Worm (Caenorhabditis elegans) whole organism, young adult: ENCODE measurements around the gene Y38H6C.9.

ENCODE experiments used
- F10E7.11 ChIP-seq: sonication (generic microtip); optimal IDR thresholded peaks from 2 replicates; lab custom pipeline; 2017; ENCODE audit warnings: mild to moderate bottlenecking, missing genetic modification characterization, moderate library complexity, missing compliant biosample characterization
- F23B12.7 ChIP-seq: sonication (generic microtip); optimal IDR thresholded peaks from 2 replicates; lab custom pipeline; 2017; ENCODE audit warnings: missing genetic modification characterization, mild to moderate bottlenecking, missing compliant biosample characterization, antibody characterized with exemption, moderate library complexity; ENCODE audit not compliant: insufficient read depth
- F57C9.4 ChIP-seq: sonication (generic microtip); optimal IDR thresholded peaks from 2 replicates; lab custom pipeline; 2017; ENCODE audit warnings: mild to moderate bottlenecking, missing genetic modification characterization, missing compliant biosample characterization
- Y53G8AR.9 ChIP-seq: fragments of 200-800 bp; sonication (Bioruptor generic); conservative IDR thresholded peaks from 2 replicates; pipeline ENCODE4 v1.3.6; 2022; ENCODE audit warnings: missing genetic modification reagents, missing genetic modification characterization, missing compliant biosample characterization
- Y67H2A.10 ChIP-seq: fragments of 200-800 bp; sonication (Bioruptor generic); conservative IDR thresholded peaks from 2 replicates; pipeline ENCODE4 v1.3.6; 2022; ENCODE audit warnings: missing genetic modification reagents, missing genetic modification characterization, missing compliant biosample characterization
- Y79H2A.3 ChIP-seq: fragments of 200-800 bp; sonication (Bioruptor generic); conservative IDR thresholded peaks from 2 replicates; pipeline ENCODE4 v1.3.6; 2022; ENCODE audit warnings: missing genetic modification reagents, missing genetic modification characterization, missing compliant biosample characterization
- ama-1 ChIP-seq, 3 experiments: fragments of 150-350 bp in 1 of 3; sonication (generic microtip) in 2 of 3; optimal IDR thresholded peaks; 2 replicates each; lab custom pipeline; 2014 to 2018; ENCODE audit warnings: missing biosample characterization in 2 of 3, missing genetic modification characterization in 2 of 3, missing genetic modification reagents in 2 of 3
- aptf-3 ChIP-seq: fragments of 200-800 bp; sonication (Bioruptor generic); IDR thresholded peaks from 2 replicates; pipeline ENCODE4 v1.3.6; 2022; ENCODE audit warnings: missing genetic modification characterization, missing compliant biosample characterization
- attf-5 ChIP-seq: fragments of 200-800 bp; sonication (Bioruptor generic); optimal IDR thresholded peaks from 2 replicates; lab custom pipeline; 2018; ENCODE audit warnings: mild to moderate bottlenecking, missing genetic modification characterization, missing compliant biosample characterization
- attf-6 ChIP-seq: fragments of 200-800 bp; sonication (Bioruptor generic); IDR thresholded peaks from 2 replicates; pipeline ENCODE4 v1.3.6; 2022; ENCODE audit warnings: missing genetic modification reagents, missing genetic modification characterization, missing compliant biosample characterization
- bed-2 ChIP-seq: fragments of 200-800 bp; sonication (Bioruptor generic); IDR thresholded peaks from 2 replicates; pipeline ENCODE4 v1.3.6; 2022; ENCODE audit warnings: missing genetic modification reagents, missing genetic modification characterization, missing compliant biosample characterization
- ceh-40 ChIP-seq: fragments of 200-800 bp; sonication (Bioruptor generic); IDR thresholded peaks from 2 replicates; pipeline ENCODE4 v1.3.6; 2022; ENCODE audit warnings: missing genetic modification characterization, missing compliant biosample characterization
- ceh-79 ChIP-seq: sonication (generic microtip); optimal IDR thresholded peaks from 2 replicates; lab custom pipeline; 2017; ENCODE audit warnings: mild to moderate bottlenecking, missing genetic modification characterization, missing compliant biosample characterization
- dox-1 ChIP-seq: fragments of 200-800 bp; sonication (Bioruptor generic); IDR thresholded peaks from 2 replicates; pipeline ENCODE4 v1.3.6; 2022; ENCODE audit warnings: missing genetic modification reagents, missing genetic modification characterization, missing compliant biosample characterization
- egl-18 ChIP-seq: fragments of 200-800 bp; sonication (Bioruptor generic); IDR thresholded peaks from 2 replicates; pipeline ENCODE4 v1.3.6; 2022; ENCODE audit warnings: missing genetic modification reagents, missing genetic modification characterization, missing compliant biosample characterization
- hlh-12 ChIP-seq: sonication (generic microtip); optimal IDR thresholded peaks from 2 replicates; lab custom pipeline; 2016; ENCODE audit warnings: missing genetic modification characterization, missing compliant biosample characterization
- hlh-26 ChIP-seq: fragments of 200-800 bp; sonication (Bioruptor generic); conservative IDR thresholded peaks from 2 replicates; pipeline ENCODE4 v1.3.6; 2022; ENCODE audit warnings: missing genetic modification reagents, missing genetic modification characterization, missing compliant biosample characterization
- hmg-1.2 ChIP-seq: fragments of 200-800 bp; sonication (Bioruptor generic); IDR thresholded peaks from 2 replicates; pipeline ENCODE4 v1.3.6; 2022; ENCODE audit warnings: missing genetic modification reagents, missing genetic modification characterization, missing compliant biosample characterization
- hmg-20 ChIP-seq: fragments of 200-800 bp; sonication (Bioruptor generic); IDR thresholded peaks from 2 replicates; pipeline ENCODE4 v1.3.6; 2022; ENCODE audit warnings: missing genetic modification reagents, missing genetic modification characterization, missing compliant biosample characterization
- let-526 ChIP-seq: fragments of 200-800 bp; sonication (Bioruptor generic); IDR thresholded peaks from 2 replicates; pipeline ENCODE4 v1.3.6; 2022; ENCODE audit warnings: missing genetic modification reagents, missing genetic modification characterization, missing compliant biosample characterization
- lin-54 ChIP-seq: fragments of 200-800 bp; sonication (Bioruptor generic); optimal IDR thresholded peaks from 2 replicates; lab custom pipeline; 2018; ENCODE audit warnings: mild to moderate bottlenecking, missing genetic modification characterization, missing compliant biosample characterization
- madf-10 ChIP-seq: sonication (generic microtip); optimal IDR thresholded peaks from 2 replicates; lab custom pipeline; 2016; ENCODE audit warnings: mild to moderate bottlenecking, missing genetic modification characterization, missing compliant biosample characterization
- madf-6 ChIP-seq: fragments of 200-800 bp; sonication (Bioruptor generic); IDR thresholded peaks from 2 replicates; pipeline ENCODE4 v1.3.6; 2022; ENCODE audit warnings: missing genetic modification reagents, missing genetic modification characterization, missing compliant biosample characterization
- mxl-1 ChIP-seq: sonication (generic microtip); optimal IDR thresholded peaks from 2 replicates; lab custom pipeline; 2016; ENCODE audit warnings: missing genetic modification characterization, missing compliant biosample characterization
- nfyb-1 ChIP-seq: fragments of 200-800 bp; sonication (Bioruptor generic); IDR thresholded peaks from 2 replicates; pipeline ENCODE4 v1.3.6; 2022; ENCODE audit warnings: missing genetic modification reagents, missing genetic modification characterization, missing compliant biosample characterization
- nhr-90 ChIP-seq: sonication (generic microtip); optimal IDR thresholded peaks from 2 replicates; lab custom pipeline; 2016; ENCODE audit warnings: missing genotype, mild to moderate bottlenecking, missing genetic modification characterization, missing compliant biosample characterization
- pha-4 ChIP-seq: fragments of 150-350 bp; sonication (generic microtip); optimal IDR thresholded peaks from 2 replicates; lab custom pipeline; 2014; ENCODE audit warnings: missing biosample characterization, missing genetic modification reagents, missing genetic modification characterization
- sdz-38 ChIP-seq: sonication (generic microtip); optimal IDR thresholded peaks from 2 replicates; lab custom pipeline; 2016; ENCODE audit warnings: missing genotype, missing genetic modification characterization, missing compliant biosample characterization
- snpc-1.3 ChIP-seq: sonication (generic microtip); optimal IDR thresholded peaks from 2 replicates; lab custom pipeline; 2017; ENCODE audit warnings: missing genetic modification characterization, mild to moderate bottlenecking, missing compliant biosample characterization, antibody characterized with exemption, moderate library complexity, missing genotype, missing genetic modification reagents; ENCODE audit not compliant: insufficient read depth
- snpc-4 ChIP-seq, 5 experiments: fragments of 150-350 bp in 1 of 5; sonication (generic microtip) in 4 of 5; optimal IDR thresholded peaks; 2 replicates each; lab custom pipeline; 2014 to 2018; ENCODE audit warnings: missing genetic modification characterization in 5 of 5, missing biosample characterization in 3 of 5, antibody characterized with exemption in 2 of 5, mild to moderate bottlenecking in 2 of 5, missing compliant biosample characterization in 2 of 5, missing genotype in 2 of 5, moderate library complexity in 2 of 5, missing genetic modification reagents in 1 of 5
- sptf-2 ChIP-seq: fragments of 200-800 bp; sonication (Bioruptor generic); optimal IDR thresholded peaks from 2 replicates; lab custom pipeline; 2018; ENCODE audit warnings: mild to moderate bottlenecking, missing genetic modification characterization, missing compliant biosample characterization
- tbp1 ChIP-seq: fragments of 200-800 bp; sonication (Bioruptor generic); optimal IDR thresholded peaks from 2 replicates; lab custom pipeline; 2018; ENCODE audit warnings: mild to moderate bottlenecking, missing genetic modification characterization, missing compliant biosample characterization
- unc-62 ChIP-seq: fragments of 150-350 bp; optimal IDR thresholded peaks from 2 replicates; lab custom pipeline; 2014; ENCODE audit warnings: missing biosample characterization, missing genetic modification reagents, missing genetic modification characterization
- zfh-2 ChIP-seq: fragments of 200-800 bp; sonication (Bioruptor generic); conservative IDR thresholded peaks from 2 replicates; pipeline ENCODE4 v1.3.6; 2022; ENCODE audit warnings: missing genetic modification reagents, missing genetic modification characterization, missing compliant biosample characterization
- ztf-18 ChIP-seq: sonication (generic microtip); optimal IDR thresholded peaks from 2 replicates; lab custom pipeline; 2016; ENCODE audit warnings: missing genotype, mild to moderate bottlenecking, missing genetic modification characterization, missing compliant biosample characterization

The Y38H6C.9 gene

ce11 chrV:20545742-20546141 lies 23.7 kb upstream of the Y38H6C.9 start:
- TF ChIP-seq ztf-18 (tag; lab: Kevin White, UChicago) (no peak), attf-5 (no peak), Y67H2A.10 (GFP tag; lab: Robert Waterston, UW) (no peak)

ce11 chrV:20544610-20545009 lies 22.5 kb upstream of the Y38H6C.9 start:
- TF ChIP-seq Y53G8AR.9 (GFP tag; lab: Robert Waterston, UW) (no peak), hmg-1.2 (peak; percentile 72)
- TF ChIP-seq, all 124 proteins: peak for 1

- TF ChIP-seq bed-2 (no peak), attf-6 (GFP tag; lab: Robert Waterston, UW) (no peak), nhr-90 (tag; lab: Kevin White, UChicago) (no peak), snpc-1.3 (tag; lab: Kevin White, UChicago) (no peak), ceh-79 (no peak), hlh-26 (GFP tag; lab: Robert Waterston, UW) (no peak)
These were observed 22.0 kb upstream of the Y38H6C.9 start, which contains the start of gene slc-36.3 for ce11 chrV:20544092-20544491. slc-36.3 (minus strand) TSS chrV:20544192.

ce11 chrV:20539055-20539454 lies 17.0 kb upstream of the Y38H6C.9 start, which contains the start of gene Y38H6C.16:
Y38H6C.16 (minus strand) TSS chrV:20539347.
- peak; percentile 85 for TF ChIP-seq hmg-1.2
- no peak for TF ChIP-seq ceh-40 (GFP tag; lab: Robert Waterston, UW)

- TF ChIP-seq unc-62 (GFP tag; lab: Kevin White, UChicago) (no peak), F23B12.7 (tag; lab: Kevin White, UChicago) (no peak), lin-54 (GFP tag; lab: Kevin White, UChicago) (no peak), egl-18 (GFP tag; lab: Robert Waterston, UW) (no peak), ceh-40 (GFP tag; lab: Robert Waterston, UW) (no peak), tbp1 (GFP tag; lab: Kevin White, UChicago) (no peak), sptf-2 (no peak), madf-10 (tag; lab: Kevin White, UChicago) (no peak), nfyb-1 (no peak), F57C9.4 (tag; lab: Kevin White, UChicago) (no peak), snpc-4 (GFP tag; optimal IDR thresholded peaks at IDR 0.05; lab: Kevin White, UChicago) (no peak), snpc-4 (tag; optimal IDR thresholded peaks at IDR 0.05; lab: Kevin White, UChicago) (no peak), aptf-3 (GFP tag; lab: Robert Waterston, UW) (no peak)
These were observed 14.1 kb upstream of the Y38H6C.9 start, which contains the start of gene Y38H6C.15 for ce11 chrV:20536208-20536607. Y38H6C.15 (minus strand) TSS chrV:20536308.

ce11 chrV:20534072-20534471 lies 12.0 kb upstream of the Y38H6C.9 start, which contains the start of gene famh-161:
famh-161 (minus strand) TSS chrV:20534172.
- TF ChIP-seq lin-54 (GFP tag; lab: Kevin White, UChicago) (no peak), mxl-1 (tag; lab: Kevin White, UChicago) (no peak), let-526 (GFP tag; lab: Robert Waterston, UW) (no peak), ama-1 (optimal IDR thresholded peaks at IDR 0.05; lab: Kevin White, UChicago) (no peak), ama-1 (GFP tag; optimal IDR thresholded peaks at IDR 0.05; lab: Kevin White, UChicago) (no peak), sdz-38 (tag; lab: Kevin White, UChicago) (no peak)

- TF ChIP-seq madf-6: no peak
- no peak for TF ChIP-seq sdz-38 (tag; lab: Kevin White, UChicago)
- TF ChIP-seq F10E7.11 (tag; lab: Kevin White, UChicago): no peak
- no peak for TF ChIP-seq aptf-3 (GFP tag; lab: Robert Waterston, UW)
- no peak for TF ChIP-seq hlh-12 (tag; lab: Kevin White, UChicago)
- no peak for TF ChIP-seq pha-4 (tag; lab: Kevin White, UChicago)
- TF ChIP-seq unc-62 (GFP tag; lab: Kevin White, UChicago): no peak
- TF ChIP-seq ceh-40 (GFP tag; lab: Robert Waterston, UW): no peak
- no peak for TF ChIP-seq Y79H2A.3
- TF ChIP-seq zfh-2 (GFP tag; lab: Robert Waterston, UW): no peak
- no peak for TF ChIP-seq dox-1 (GFP tag; lab: Robert Waterston, UW)
- no peak for TF ChIP-seq hmg-20 (GFP tag; lab: Robert Waterston, UW)
These were observed 5.4 kb upstream of the Y38H6C.9 start, which contains the start of gene Y38H6C.13 for ce11 chrV:20527493-20527892. Y38H6C.13 (plus strand) TSS chrV:20527793.
